Worm (Caenorhabditis elegans): ENCODE data around the gene F22H10.6.

DNA sequence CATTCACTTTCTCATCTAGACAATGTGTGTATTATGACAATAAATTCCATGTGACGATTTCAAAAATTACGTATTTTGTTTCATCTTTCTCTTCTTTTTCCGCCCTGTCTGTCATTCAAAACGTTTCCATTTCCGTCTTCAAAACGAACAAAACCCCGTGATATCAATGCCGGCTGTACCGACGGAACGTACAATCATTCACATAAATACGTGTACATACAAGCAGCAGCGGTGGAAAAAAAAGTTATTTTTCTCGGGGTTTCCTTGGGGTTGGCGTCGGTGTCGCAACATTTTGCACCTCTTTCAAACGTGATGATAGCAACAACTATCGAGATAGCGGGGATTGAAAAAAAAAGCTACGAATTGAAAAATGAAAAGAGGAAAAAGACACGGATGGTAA lies 33.8 kb upstream of the F22H10.6 start:
- TF ChIP-seq ztf-7 (tag; optimal IDR thresholded peaks at IDR 0.05) (no peak), unc-62 (GFP tag; optimal IDR thresholded peaks at IDR 0.05 in 1 of 2) (peak in 1 of 2 experiments; percentile 98), unc-62 (tag; optimal IDR thresholded peaks at IDR 0.05) (no peak), lin-39 (tag; optimal IDR thresholded peaks at IDR 0.05) (no peak)
